Fruit fly (Drosophila melanogaster): ENCODE measurements around the gene CheB38a.

The CheB38a gene

DNA sequence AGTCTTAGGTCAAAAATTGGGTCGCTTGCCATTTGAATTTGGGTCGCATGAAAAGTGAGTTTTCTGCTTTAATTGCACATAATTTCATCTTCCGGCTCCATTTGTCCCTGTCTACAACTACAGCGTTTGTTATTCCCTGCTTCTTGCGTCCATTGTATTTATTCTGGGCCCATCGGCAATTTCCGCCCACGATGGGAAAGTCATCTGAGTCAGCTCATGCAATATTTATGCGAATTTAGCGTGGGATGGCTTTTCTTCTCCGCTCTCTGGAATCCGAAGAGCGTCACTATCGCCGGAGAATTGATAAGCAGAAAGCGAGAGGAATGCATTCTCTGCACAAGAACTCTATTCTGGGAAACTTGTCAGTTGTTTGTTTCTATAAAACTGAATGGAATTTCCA, 25.8 kb downstream of the CheB38a start:
- peak; percentile 61; the same call in 1 of the 3 replicates for TF ChIP-seq sr (GFP tag; IDR thresholded peaks at IDR 0.05)
- TF ChIP-seq Hey (tag; optimal IDR thresholded peaks at IDR 0.05) = no peak
- TF ChIP-seq p53 (GFP tag; optimal IDR thresholded peaks at IDR 0.05) = no peak

DNA sequence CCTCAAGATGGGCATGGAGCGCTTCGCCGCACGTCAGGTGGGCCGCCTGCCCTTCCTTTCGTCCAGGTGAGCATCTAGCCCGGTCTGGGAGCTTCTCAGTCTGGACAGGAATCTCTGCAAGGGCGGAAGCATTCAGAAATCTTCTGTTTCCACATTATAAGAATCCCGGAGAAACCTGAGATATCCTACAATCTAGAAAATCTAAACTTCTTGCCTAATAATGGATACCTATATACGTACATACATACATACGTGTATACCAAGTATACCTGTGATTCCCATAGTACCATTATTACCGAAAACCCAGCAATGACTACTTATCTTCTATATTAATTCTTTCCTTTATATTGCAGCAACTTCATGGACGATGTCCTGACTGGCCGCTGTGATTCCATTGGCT, 30.3 kb downstream of the CheB38a start:
- no peak for TF ChIP-seq chm (GFP tag; IDR thresholded peaks at IDR 0.05)
- peak; percentile 28 for TF ChIP-seq sens (GFP tag)
- no peak for TF ChIP-seq maf-S (GFP tag; optimal IDR thresholded peaks at IDR 0.05)

DNA sequence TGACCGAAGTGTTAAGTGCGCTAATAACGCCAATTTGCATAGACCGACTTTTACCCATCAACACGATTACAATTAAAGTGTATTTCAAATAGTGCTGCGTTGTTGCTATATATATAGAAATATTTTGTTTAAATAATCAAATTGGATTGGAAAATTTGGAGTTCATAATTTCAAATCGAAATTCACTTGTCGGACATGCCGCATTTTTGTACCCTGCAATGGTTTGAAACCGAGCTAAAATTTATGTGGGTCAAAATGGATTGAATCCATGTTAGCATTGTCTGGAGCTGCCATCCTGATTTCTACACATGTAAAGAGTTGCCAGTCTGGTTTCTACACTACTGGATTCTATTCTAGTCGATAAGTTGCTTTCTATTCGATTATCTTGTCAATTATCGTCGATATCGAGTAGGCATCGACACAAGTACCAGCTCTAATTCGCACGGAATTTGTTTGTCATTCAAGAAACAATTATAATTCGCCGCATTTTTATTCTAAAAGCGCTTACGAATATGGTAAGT, 31.0 kb downstream of the CheB38a start, which contains the start of gene Pomp:
TSS of gene Pomp (plus strand) at position 386 of the 521 bp plus-strand sequence.
- TF ChIP-seq CG18011 (GFP tag; optimal IDR thresholded peaks at IDR 0.05) (peak; percentile 61), CG17359 (tag; optimal IDR thresholded peaks at IDR 0.05) (peak; percentile 91), Dip2 (GFP tag; IDR thresholded peaks at IDR 0.05) (peak; percentile 37; the same call in 1 of the 2 replicates), repo (GFP tag; optimal IDR thresholded peaks at IDR 0.05) (no peak), Gug (GFP tag; IDR thresholded peaks at IDR 0.05) (peak; percentile 88), wek (GFP tag; optimal IDR thresholded peaks at IDR 0.05) (peak; percentile 56), Adf1 (GFP tag; IDR thresholded peaks at IDR 0.05) (peak; percentile 42), eve (GFP tag; optimal IDR thresholded peaks at IDR 0.05) (no peak), Spps (tag; optimal IDR thresholded peaks at IDR 0.05) (peak; percentile 73), hb (GFP tag; IDR thresholded peaks at IDR 0.05; ENCODE audit: partially characterized antibody) (peak; percentile 63; the same call in 2 of the 3 replicates), CG11695 (GFP tag; IDR thresholded peaks at IDR 0.05) (peak; percentile 88), dmrt99B (tag; optimal IDR thresholded peaks at IDR 0.05) (peak; percentile 89), oc (tag; optimal IDR thresholded peaks at IDR 0.05) (peak; percentile 76), CG1603 (tag; optimal IDR thresholded peaks at IDR 0.05) (peak; percentile 87), ssp (GFP tag; IDR thresholded peaks at IDR 0.05) (peak; percentile 77), Hand (GFP tag; optimal IDR thresholded peaks at IDR 0.05) (peak; percentile 23), Aef1 (GFP tag; IDR thresholded peaks at IDR 0.05) (peak; percentile 81), sima (GFP tag; optimal IDR thresholded peaks at IDR 0.05) (no peak), ERR (GFP tag; optimal IDR thresholded peaks at IDR 0.05) (peak; percentile 25), ato (GFP tag; IDR thresholded peaks at IDR 0.05; ENCODE audit: partially characterized antibody) (peak; percentile 37; the same call in 1 of the 2 replicates), TFAM (GFP tag; optimal IDR thresholded peaks at IDR 0.05) (peak; percentile 41), caup (GFP tag; optimal IDR thresholded peaks at IDR 0.05; ENCODE audit: severe bottlenecking) (peak; percentile 79), PHDP (tag; optimal IDR thresholded peaks at IDR 0.05) (peak; percentile 88), CG17802 (tag; optimal IDR thresholded peaks at IDR 0.05) (peak; percentile 72), tup (GFP tag; optimal IDR thresholded peaks at IDR 0.05) (peak; percentile 72), CG32532 (GFP tag; IDR thresholded peaks at IDR 0.05) (peak; percentile 92), CG13296 (GFP tag; optimal IDR thresholded peaks at IDR 0.05) (peak; percentile 80), insv (GFP tag; optimal IDR thresholded peaks at IDR 0.05) (peak in 1 of 2 experiments; percentile 58), CG10147 (GFP tag; optimal IDR thresholded peaks at IDR 0.05) (peak; percentile 77), ham (GFP tag; IDR thresholded peaks at IDR 0.05) (no peak), grn (GFP tag; optimal IDR thresholded peaks at IDR 0.05) (peak; percentile 30), Hr3 (GFP tag; optimal IDR thresholded peaks at IDR 0.05) (peak; percentile 99), shn (GFP tag; optimal IDR thresholded peaks at IDR 0.05) (peak; percentile 20), CG9797 (GFP tag; optimal IDR thresholded peaks at IDR 0.05) (peak; percentile 22), vvl (GFP tag; IDR thresholded peaks at IDR 0.05) (peak; percentile 95), CG16863 (GFP tag; optimal IDR thresholded peaks at IDR 0.05) (peak; percentile 97), kni (GFP tag; optimal IDR thresholded peaks at IDR 0.05) (no peak), gem (tag; optimal IDR thresholded peaks at IDR 0.05) (peak; percentile 93), lbe (GFP tag; optimal IDR thresholded peaks at IDR 0.05) (peak; percentile 71), CG9817 (tag; optimal IDR thresholded peaks at IDR 0.05) (peak; percentile 56), NfI (GFP tag; optimal IDR thresholded peaks at IDR 0.05) (peak; percentile 71)

All from whole organism, embryonic.